Worm (Caenorhabditis elegans): Measurements from ENCODE around the gene str-136.

- TF ChIP-seq lsy-2 (tag; optimal IDR thresholded peaks at IDR 0.05): no peak
- no peak for TF ChIP-seq lin-39 (tag; optimal IDR thresholded peaks at IDR 0.05)
- no peak for TF ChIP-seq blmp-1 (tag; optimal IDR thresholded peaks at IDR 0.05)
- no peak for TF ChIP-seq nhr-12 (tag; optimal IDR thresholded peaks at IDR 0.05)
- no peak for TF ChIP-seq sptf-1 (tag; optimal IDR thresholded peaks at IDR 0.05)
- no peak for TF ChIP-seq nhr-47 (tag; optimal IDR thresholded peaks at IDR 0.05)
- TF ChIP-seq alr-1 (tag; optimal IDR thresholded peaks at IDR 0.05; ENCODE audit: borderline replicate concordance): no peak
- TF ChIP-seq ceh-63 (GFP tag; optimal IDR thresholded peaks at IDR 0.05): no peak
- TF ChIP-seq skn-1 (tag; optimal IDR thresholded peaks at IDR 0.05): no peak
Measured at ce11 chrV:8251075-8251474, 27.7 kb downstream of the str-136 start.

Measured in whole organism, L1 larva.